Fruit fly (Drosophila melanogaster): ENCODE data around the gene CG10877.

The CG10877 gene

dm6 chr3R:20550632-20551486 is 13.0 kb downstream of the CG10877 start (continued):
- TF ChIP-seq hkb (optimal IDR thresholded peaks at IDR 0.05) (no peak), hkb (GFP tag; IDR thresholded peaks at IDR 0.05) (peak; percentile 83), tx (GFP tag; optimal IDR thresholded peaks at IDR 0.05) (no peak), CG4707 (GFP tag; optimal IDR thresholded peaks at IDR 0.05) (peak; percentile 93), zfh2 (GFP tag; optimal IDR thresholded peaks at IDR 0.05) (no peak), fd3F (GFP tag; optimal IDR thresholded peaks at IDR 0.05) (peak; percentile 41), CrebB (tag; optimal IDR thresholded peaks at IDR 0.05) (peak; percentile 91), Mes4 (GFP tag; optimal IDR thresholded peaks at IDR 0.05) (peak; percentile 57), lola (GFP tag; optimal IDR thresholded peaks at IDR 0.05) (peak in 1 of 3 experiments; percentile 47), pzg (GFP tag; optimal IDR thresholded peaks at IDR 0.05) (peak; percentile 69), Rfx (GFP tag; IDR thresholded peaks at IDR 0.05) (peak; percentile 42), Dek (tag; optimal IDR thresholded peaks at IDR 0.05) (peak; percentile 58), CG10654 (GFP tag; optimal IDR thresholded peaks at IDR 0.05) (peak; percentile 30), chinmo (GFP tag; IDR thresholded peaks at IDR 0.05; ENCODE audit: partially characterized antibody) (peak; percentile 98), amos (GFP tag; IDR thresholded peaks at IDR 0.05; ENCODE audit: partially characterized antibody) (peak; percentile 99), schlank (tag; optimal IDR thresholded peaks at IDR 0.05) (peak; percentile 91), mld (GFP tag; IDR thresholded peaks at IDR 0.05; ENCODE audit: partially characterized antibody) (peak; percentile 97), eve (GFP tag; optimal IDR thresholded peaks at IDR 0.05) (no peak), CG8388 (GFP tag; optimal IDR thresholded peaks at IDR 0.05) (peak; percentile 7), CG2120 (GFP tag; optimal IDR thresholded peaks at IDR 0.05) (no peak), CG12942 (GFP tag; optimal IDR thresholded peaks at IDR 0.05) (peak; percentile 45), CG4730 (GFP tag; IDR thresholded peaks at IDR 0.05) (no peak), CG32772 (GFP tag; IDR thresholded peaks at IDR 0.05) (0 out of 2 replicates have a peak, but pooled peaks have one; percentile 30), ranshi (GFP tag; IDR thresholded peaks at IDR 0.05) (peak; percentile 44; the same call in 1 of the 2 replicates), CG11504 (tag; optimal IDR thresholded peaks at IDR 0.05) (no peak), danr (GFP tag; IDR thresholded peaks at IDR 0.05) (no peak), esg (GFP tag; conservative IDR thresholded peaks at IDR 0.05) (no peak), CTCF (GFP tag; optimal IDR thresholded peaks at IDR 0.05) (peak; percentile 19), Myb (GFP tag; optimal IDR thresholded peaks at IDR 0.05) (peak; percentile 60), ems (GFP tag; optimal IDR thresholded peaks at IDR 0.05) (peak; percentile 46), ssp (GFP tag; IDR thresholded peaks at IDR 0.05) (no peak; the same call in 1 of the 2 replicates), CG8765 (GFP tag; IDR thresholded peaks at IDR 0.05) (no peak), CG3838 (GFP tag; optimal IDR thresholded peaks at IDR 0.05) (no peak), sima (GFP tag; optimal IDR thresholded peaks at IDR 0.05) (no peak), otp (GFP tag; IDR thresholded peaks at IDR 0.05) (peak; percentile 61; the same call in 2 of the 3 replicates), z (GFP tag; IDR thresholded peaks at IDR 0.05) (no peak), CG13894 (tag; optimal IDR thresholded peaks at IDR 0.05) (peak; percentile 63), Ets65A (GFP tag) (peak; percentile 84), tio (GFP tag; optimal IDR thresholded peaks at IDR 0.05) (no peak), her (GFP tag; optimal IDR thresholded peaks at IDR 0.05) (peak; percentile 32), CG14441 (GFP tag; IDR thresholded peaks at IDR 0.05) (peak; percentile 25; the same call in 1 of the 2 replicates), CG7786 (GFP tag; optimal IDR thresholded peaks at IDR 0.05) (peak; percentile 65), CG11723 (GFP tag; optimal IDR thresholded peaks at IDR 0.05) (peak; percentile 84), Usf (GFP tag; optimal IDR thresholded peaks at IDR 0.05) (no peak), CG18619 (GFP tag; optimal IDR thresholded peaks at IDR 0.05) (peak; percentile 50), E2f1 (GFP tag; IDR thresholded peaks at IDR 0.05) (0 out of 2 replicates have a peak, but pooled peaks have one; percentile 5), CG32532 (GFP tag; IDR thresholded peaks at IDR 0.05) (peak; percentile 28), NfI (GFP tag; optimal IDR thresholded peaks at IDR 0.05) (peak; percentile 74), btn (GFP tag; optimal IDR thresholded peaks at IDR 0.05) (peak; percentile 49), az2 (GFP tag; optimal IDR thresholded peaks at IDR 0.05) (no peak)
